Worm (Caenorhabditis elegans) whole organism, mixed stage, embryonic: Measurements from ENCODE around the gene C10C5.3.

Experiments used
- lin-13 ChIP-seq: fragments of 150-350 bp; optimal IDR thresholded peaks from 2 replicates; lab custom pipeline; 2014; ENCODE audit warnings: missing biosample characterization, missing genetic modification characterization
- mls-2 ChIP-seq: sonication (generic microtip); optimal IDR thresholded peaks from 2 replicates; lab custom pipeline; 2016; ENCODE audit warnings: mild to moderate bottlenecking, missing genetic modification characterization, moderate library complexity, missing compliant biosample characterization
- pha-4 ChIP-seq: fragments of 150-350 bp; optimal IDR thresholded peaks from 2 replicates; lab custom pipeline; 2018; ENCODE audit warnings: missing biosample characterization, missing genetic modification reagents, missing genetic modification characterization
- ztf-11 ChIP-seq: fragments of 150-350 bp; optimal IDR thresholded peaks from 2 replicates; lab custom pipeline; 2014; ENCODE audit warnings: missing biosample characterization, missing genetic modification characterization

ce11 chrIV:9371126-9371525 is 3.5 kb upstream of the C10C5.3 start, which contains the start of gene fbxc-58:
- no peak for TF ChIP-seq lin-13 (tag; lab: Kevin White, UChicago)
- no peak for TF ChIP-seq mls-2 (tag; lab: Kevin White, UChicago)
- no peak for TF ChIP-seq pha-4
- no peak for TF ChIP-seq ztf-11
